Fruit fly (Drosophila melanogaster) whole organism, embryonic: ENCODE data around the gene cerv.

Source experiments
- B-H1 ChIP-seq: fragments of 200-800 bp; sonication (Bioruptor generic); IDR thresholded peaks from 3 replicates; pipeline ENCODE4 v1.3.6; 2022; ENCODE audit warnings: missing biosample characterization, missing genetic modification characterization
- Bgb ChIP-seq: fragments of 200-800 bp; sonication (Bioruptor generic); IDR thresholded peaks from 2 replicates; pipeline ENCODE4 v1.3.6; 2022; ENCODE audit warnings: missing biosample characterization, missing genetic modification characterization; ENCODE audit not compliant: partially characterized antibody
- CG10147 ChIP-seq: fragments of 200-800 bp; sonication (Bioruptor generic); optimal IDR thresholded peaks from 2 replicates; lab custom pipeline; 2019; ENCODE audit warnings: missing biosample characterization, mild to moderate bottlenecking, missing genetic modification characterization, moderate library complexity
- CG10462 ChIP-seq: fragments of 200-800 bp; sonication (Bioruptor generic); optimal IDR thresholded peaks from 2 replicates; lab custom pipeline; 2016; ENCODE audit warnings: missing biosample characterization, missing genetic modification characterization
- CG11398 ChIP-seq: fragments of 200-800 bp; sonication (Bioruptor generic); optimal IDR thresholded peaks from 2 replicates; lab custom pipeline; 2016; ENCODE audit warnings: missing biosample characterization, missing genetic modification characterization
- CG12299 ChIP-seq: fragments of 200-800 bp; sonication (Bioruptor generic); optimal IDR thresholded peaks from 2 replicates; lab custom pipeline; 2018; ENCODE audit warnings: missing biosample characterization, mild to moderate bottlenecking, missing genetic modification characterization
- CG13424 ChIP-seq: fragments of 200-800 bp; sonication (Bioruptor generic); optimal IDR thresholded peaks from 2 replicates; lab custom pipeline; 2019; ENCODE audit warnings: missing biosample characterization, mild to moderate bottlenecking, missing genetic modification characterization, moderate library complexity
- CG13624 ChIP-seq: fragments of 200-800 bp; sonication (Bioruptor generic); optimal IDR thresholded peaks from 2 replicates; lab custom pipeline; 2016; ENCODE audit warnings: missing biosample characterization, missing genetic modification characterization
- CG15269 ChIP-seq: fragments of 200-800 bp; sonication (Bioruptor generic); optimal IDR thresholded peaks from 2 replicates; lab custom pipeline; 2018; ENCODE audit warnings: missing biosample characterization, mild to moderate bottlenecking, missing genetic modification characterization, moderate library complexity
- CG15479 ChIP-seq: fragments of 200-800 bp; sonication (Bioruptor generic); optimal IDR thresholded peaks from 3 replicates; lab custom pipeline; 2019; ENCODE audit warnings: missing biosample characterization, mild to moderate bottlenecking, missing genetic modification characterization, moderate library complexity
- CG17186 ChIP-seq: fragments of 200-800 bp; sonication (Bioruptor generic); optimal IDR thresholded peaks from 3 replicates; lab custom pipeline; 2017; ENCODE audit warnings: missing biosample characterization, missing genetic modification reagents, missing genetic modification characterization
- CG17829 ChIP-seq: fragments of 200-800 bp; optimal IDR thresholded peaks from 2 replicates; lab custom pipeline; 2019; ENCODE audit warnings: missing biosample characterization, mild to moderate bottlenecking, missing genetic modification characterization, moderate library complexity
- CG2712 ChIP-seq: fragments of 200-800 bp; optimal IDR thresholded peaks from 3 replicates; lab custom pipeline; 2019; ENCODE audit warnings: missing biosample characterization, mild to moderate bottlenecking, missing genetic modification characterization, moderate library complexity
- CG2875 ChIP-seq: fragments of 200-800 bp; sonication (Bioruptor generic); optimal IDR thresholded peaks from 2 replicates; lab custom pipeline; 2017; ENCODE audit warnings: missing biosample characterization, mild to moderate bottlenecking, missing genetic modification characterization, missing genetic modification reagents
- CG3847 ChIP-seq: fragments of 200-800 bp; sonication (Bioruptor generic); IDR thresholded peaks from 2 replicates; pipeline ENCODE4 v1.3.6; 2022; ENCODE audit warnings: missing biosample characterization, missing genetic modification characterization
- CG43689 ChIP-seq: fragments of 200-800 bp; sonication (Bioruptor generic); IDR thresholded peaks from 2 replicates; pipeline ENCODE4 v1.3.6; 2022; ENCODE audit warnings: missing biosample characterization, missing genetic modification characterization
- CG5245 ChIP-seq: fragments of 200-800 bp; sonication (Bioruptor generic); optimal IDR thresholded peaks from 3 replicates; lab custom pipeline; 2016; ENCODE audit warnings: missing biosample characterization, missing genetic modification characterization
- CG6254 ChIP-seq: fragments of 200-800 bp; sonication (Bioruptor generic); optimal IDR thresholded peaks from 3 replicates; lab custom pipeline; 2017; ENCODE audit warnings: mild to moderate bottlenecking, missing biosample characterization, missing genetic modification reagents, missing genetic modification characterization
- CG6683 ChIP-seq: fragments of 200-800 bp; sonication (Bioruptor generic); optimal IDR thresholded peaks from 2 replicates; lab custom pipeline; 2017; ENCODE audit warnings: missing biosample characterization, mild to moderate bottlenecking, missing genetic modification characterization, missing genetic modification reagents
- CG7928 ChIP-seq: fragments of 200-800 bp; sonication (Bioruptor generic); optimal IDR thresholded peaks from 2 replicates; lab custom pipeline; 2017; ENCODE audit warnings: missing biosample characterization, mild to moderate bottlenecking, missing genetic modification characterization
- Camta ChIP-seq: fragments of 200-800 bp; sonication (Bioruptor generic); optimal IDR thresholded peaks from 2 replicates; lab custom pipeline; 2016; ENCODE audit warnings: missing biosample characterization, missing genetic modification characterization
- Dip3 ChIP-seq: fragments of 200-800 bp; sonication (Bioruptor generic); optimal IDR thresholded peaks from 3 replicates; lab custom pipeline; 2016; ENCODE audit warnings: missing biosample characterization, missing genetic modification characterization
- Doc3 ChIP-seq: fragments of 200-800 bp; sonication (Bioruptor generic); IDR thresholded peaks from 3 replicates; pipeline ENCODE4 v1.3.6; 2022; ENCODE audit warnings: missing biosample characterization, missing genetic modification characterization; ENCODE audit not compliant: partially characterized antibody
- ERR ChIP-seq: fragments of 200-800 bp; sonication (Bioruptor generic); optimal IDR thresholded peaks from 2 replicates; lab custom pipeline; 2016; ENCODE audit warnings: missing biosample characterization, missing genetic modification characterization
- Ets65A ChIP-seq: fragments of 200-800 bp; sonication (Bioruptor generic); peaks from one replicate; lab custom pipeline; 2016; ENCODE audit warnings: missing biosample characterization, missing genetic modification characterization
- Fer2 ChIP-seq: fragments of 200-800 bp; sonication (Bioruptor generic); optimal IDR thresholded peaks from 2 replicates; lab custom pipeline; 2018; ENCODE audit warnings: missing biosample characterization, mild to moderate bottlenecking, missing genetic modification characterization, moderate library complexity
- HLH54F ChIP-seq: fragments of 200-800 bp; sonication (Bioruptor generic); optimal IDR thresholded peaks from 3 replicates; lab custom pipeline; 2016; ENCODE audit warnings: missing biosample characterization, missing genetic modification characterization
- NC2α ChIP-seq: fragments of 200-800 bp; sonication (Bioruptor generic); optimal IDR thresholded peaks from 2 replicates; lab custom pipeline; 2016; ENCODE audit warnings: missing biosample characterization, missing genetic modification characterization
- Optix ChIP-seq: fragments of 200-800 bp; sonication (Bioruptor generic); IDR thresholded peaks from 3 replicates; pipeline ENCODE4 v1.3.6; 2022; ENCODE audit warnings: missing biosample characterization, missing genetic modification characterization
- Pdp1 ChIP-seq, 2 experiments: fragments of 200-800 bp; sonication (Bioruptor generic); optimal IDR thresholded peaks; 3 replicates each; lab custom pipeline; 2016; ENCODE audit warnings: missing biosample characterization in 2 of 2, missing genetic modification characterization in 2 of 2, mild to moderate bottlenecking in 1 of 2, moderate library complexity in 1 of 2
- Ptx1 ChIP-seq: fragments of 200-800 bp; sonication (Bioruptor generic); IDR thresholded peaks from 2 replicates; pipeline ENCODE4 v1.3.6; 2022; ENCODE audit warnings: missing biosample characterization, missing genetic modification characterization
- br ChIP-seq: fragments of >200 bp; optimal IDR thresholded peaks from 2 replicates; lab custom pipeline; 2017
- crc ChIP-seq: fragments of 200-800 bp; sonication (Bioruptor generic); optimal IDR thresholded peaks from 2 replicates; lab custom pipeline; 2016; ENCODE audit warnings: missing biosample characterization, missing genetic modification characterization
- dysf ChIP-seq: fragments of 200-800 bp; sonication (Bioruptor generic); IDR thresholded peaks from 3 replicates; pipeline ENCODE4 v1.3.6; 2022; ENCODE audit warnings: missing biosample characterization, missing genetic modification characterization
- ewg ChIP-seq: fragments of 200-800 bp; sonication (Bioruptor generic); optimal IDR thresholded peaks from 3 replicates; lab custom pipeline; 2017; ENCODE audit warnings: mild to moderate bottlenecking, missing biosample characterization, missing genetic modification reagents, missing genetic modification characterization
- fd64A ChIP-seq: fragments of 200-800 bp; sonication (Bioruptor generic); optimal IDR thresholded peaks from 3 replicates; lab custom pipeline; 2018; ENCODE audit warnings: missing biosample characterization, mild to moderate bottlenecking, missing genetic modification characterization
- gro ChIP-seq: fragments of 200-800 bp; sonication (Bioruptor generic); optimal IDR thresholded peaks from 2 replicates; lab custom pipeline; 2016; ENCODE audit warnings: missing biosample characterization, missing genetic modification characterization
- gt ChIP-seq: fragments of 200-800 bp; sonication (Bioruptor generic); IDR thresholded peaks from 2 replicates; pipeline ENCODE4 v1.3.6; 2022; ENCODE audit warnings: missing biosample characterization, missing genetic modification characterization
- hb ChIP-seq: fragments of 200-800 bp; sonication (Bioruptor generic); IDR thresholded peaks from 3 replicates; pipeline ENCODE4 v1.3.6; 2022; ENCODE audit warnings: missing biosample characterization, missing genetic modification characterization; ENCODE audit not compliant: partially characterized antibody
- hbn ChIP-seq: fragments of 200-800 bp; sonication (Bioruptor generic); IDR thresholded peaks from 2 replicates; pipeline ENCODE4 v1.3.6; 2022; ENCODE audit warnings: missing biosample characterization, missing genetic modification characterization; ENCODE audit not compliant: partially characterized antibody
- her ChIP-seq: fragments of 200-800 bp; sonication (Bioruptor generic); optimal IDR thresholded peaks from 2 replicates; lab custom pipeline; 2016; ENCODE audit warnings: missing biosample characterization, missing genetic modification characterization
- mirr ChIP-seq: fragments of 200-800 bp; sonication (Bioruptor generic); optimal IDR thresholded peaks from 3 replicates; lab custom pipeline; 2018; ENCODE audit warnings: missing biosample characterization, mild to moderate bottlenecking, missing genetic modification characterization
- nom ChIP-seq: fragments of 200-800 bp; sonication (Bioruptor generic); optimal IDR thresholded peaks from 2 replicates; lab custom pipeline; 2017; ENCODE audit warnings: missing biosample characterization, missing genetic modification characterization, mild to moderate bottlenecking, moderate library complexity, missing genetic modification reagents
- pan ChIP-seq, 4 experiments: fragments of >200 bp in 3 of 4; fragments of 200-800 bp in 1 of 4; sonication (Bioruptor generic) in 1 of 4; optimal IDR thresholded peaks in 3 of 4; IDR thresholded peaks in 1 of 4; 2 replicates each; pipeline versions ENCODE4 v1.3.6 to Lab custom; 2017 to 2022; ENCODE audit warnings: missing biosample characterization in 2 of 4, missing genetic modification characterization in 2 of 4, mixed read lengths in 1 of 4
- pb ChIP-seq: fragments of 200-800 bp; sonication (Bioruptor generic); optimal IDR thresholded peaks from 3 replicates; lab custom pipeline; 2016; ENCODE audit warnings: missing biosample characterization, missing genetic modification characterization
- pros ChIP-seq: fragments of 200-800 bp; sonication (Bioruptor generic); optimal IDR thresholded peaks from 3 replicates; lab custom pipeline; 2019; ENCODE audit warnings: missing biosample characterization, mild to moderate bottlenecking, missing genetic modification characterization, moderate library complexity
- sens ChIP-seq: fragments of 200-800 bp; sonication (Bioruptor generic); peaks from one replicate; lab custom pipeline; 2016; ENCODE audit warnings: missing biosample characterization, missing genetic modification characterization
- sima ChIP-seq: fragments of 200-800 bp; sonication (Bioruptor generic); optimal IDR thresholded peaks from 2 replicates; lab custom pipeline; 2016; ENCODE audit warnings: missing biosample characterization, missing genetic modification characterization
- sob ChIP-seq: fragments of 200-800 bp; sonication (Bioruptor generic); IDR thresholded peaks from 2 replicates; pipeline ENCODE4 v1.3.6; 2022; ENCODE audit warnings: missing biosample characterization, missing genetic modification characterization
- sqz ChIP-seq: fragments of 200-800 bp; sonication (Bioruptor generic); optimal IDR thresholded peaks from 3 replicates; lab custom pipeline; 2018; ENCODE audit warnings: missing biosample characterization, mild to moderate bottlenecking, missing genetic modification characterization
- trem ChIP-seq: fragments of 200-800 bp; optimal IDR thresholded peaks from 3 replicates; lab custom pipeline; 2019; ENCODE audit warnings: missing biosample characterization, mild to moderate bottlenecking, missing genetic modification characterization, moderate library complexity

The cerv gene

dm6 chrX:15615426-15615825, 37.5 kb upstream of the cerv start (continued):
- no peak for TF ChIP-seq pb
- no peak for TF ChIP-seq gro (GFP tag; lab: Kevin White, UChicago)
- peak; percentile 68; the same call in 2 of the 3 replicates for TF ChIP-seq dysf (GFP tag; lab: Robert Waterston, UW)
- no peak for TF ChIP-seq pan (optimal IDR thresholded peaks at IDR 0.05; lab: Kevin White, UChicago)
- TF ChIP-seq pan (GFP tag; optimal IDR thresholded peaks at IDR 0.05 in 1 of 2, IDR thresholded peaks at IDR 0.05 in 1 of 2): peak in 1 of 2 experiments; percentile 70
- peak; percentile 10 for TF ChIP-seq Camta (GFP tag; lab: Kevin White, UChicago)
- no peak for TF ChIP-seq HLH54F
- peak; percentile 79 for TF ChIP-seq CG2712 (tag; lab: Kevin White, UChicago)
- TF ChIP-seq Doc3 (GFP tag; lab: Robert Waterston, UW): no peak
- TF ChIP-seq sens (GFP tag; lab: Kevin White, UChicago): peak; percentile 92
- TF ChIP-seq hbn (GFP tag; lab: Robert Waterston, UW): no peak
- TF ChIP-seq Ptx1 (GFP tag; lab: Robert Waterston, UW): peak; percentile 63
- no peak for TF ChIP-seq mirr (GFP tag; lab: Kevin White, UChicago)
- no peak for TF ChIP-seq Fer2 (tag; lab: Kevin White, UChicago)
- TF ChIP-seq CG6254: peak; percentile 61
- no peak for TF ChIP-seq CG17186
- no peak for TF ChIP-seq CG3847
- TF ChIP-seq crc (GFP tag; lab: Kevin White, UChicago): peak; percentile 3
- TF ChIP-seq Pdp1 (GFP tag; optimal IDR thresholded peaks at IDR 0.05; lab: Kevin White, UChicago): peak; percentile 26 to 49
- no peak for TF ChIP-seq CG7928 (GFP tag; lab: Kevin White, UChicago)
- TF ChIP-seq fd64A (GFP tag; lab: Kevin White, UChicago): no peak
- peak; percentile 3 for TF ChIP-seq sima
- peak; percentile 57 for TF ChIP-seq Ets65A
- TF ChIP-seq Dip3 (GFP tag; lab: Kevin White, UChicago): no peak
- peak; percentile 5 for TF ChIP-seq sqz (GFP tag; lab: Kevin White, UChicago)
- peak; percentile 43 for TF ChIP-seq CG2875 (GFP tag; lab: Kevin White, UChicago)
- peak; percentile 4 for TF ChIP-seq CG10462
- TF ChIP-seq nom (GFP tag; lab: Kevin White, UChicago): no peak
- no peak for TF ChIP-seq her (GFP tag; lab: Kevin White, UChicago)
- peak; percentile 51; the same call in 1 of the 2 replicates for TF ChIP-seq sob
- no peak for TF ChIP-seq CG12299 (tag; lab: Kevin White, UChicago)
- no peak for TF ChIP-seq CG11398 (GFP tag; lab: Kevin White, UChicago)
- TF ChIP-seq CG5245 (GFP tag; lab: Kevin White, UChicago): peak; percentile 7
- TF ChIP-seq CG15269 (tag; lab: Kevin White, UChicago): peak; percentile 69
- peak; percentile 31 for TF ChIP-seq trem (tag; lab: Kevin White, UChicago)
- no peak for TF ChIP-seq Optix
- TF ChIP-seq Bgb: no peak
- no peak for TF ChIP-seq CG13624 (GFP tag; lab: Kevin White, UChicago)
- TF ChIP-seq CG15479 (GFP tag; lab: Kevin White, UChicago): no peak
- TF ChIP-seq CG13424 (tag; lab: Kevin White, UChicago): peak; percentile 64
- peak; percentile 74 for TF ChIP-seq CG17829 (tag; lab: Kevin White, UChicago)
- TF ChIP-seq CG10147 (GFP tag; lab: Kevin White, UChicago): peak; percentile 14
- TF ChIP-seq br (lab: Kevin White, UChicago): no peak
- TF ChIP-seq CG6683 (GFP tag; lab: Kevin White, UChicago): no peak
- TF ChIP-seq CG43689 (GFP tag; lab: Robert Waterston, UW): 0 out of 2 replicates have a peak, but pooled peaks have one; percentile 35
- TF ChIP-seq hb: no peak
- TF ChIP-seq ERR: peak; percentile 3
- no peak for TF ChIP-seq pros
- TF ChIP-seq NC2α (GFP tag; lab: Kevin White, UChicago): no peak
- TF ChIP-seq ewg (GFP tag; lab: Kevin White, UChicago): peak; percentile 1
- no peak for TF ChIP-seq B-H1 (GFP tag; lab: Robert Waterston, UW)
- no peak for TF ChIP-seq gt (GFP tag; lab: Robert Waterston, UW)
